Worm (Caenorhabditis elegans): ENCODE results near the gene F36H5.17.

ce11 chrII:1731932-1732331, 24.0 kb downstream of the F36H5.17 start, which contains the start of gene ceh-82:
- TF ChIP-seq cog-1 (tag; optimal IDR thresholded peaks at IDR 0.05) (no peak), med-1 (GFP tag; optimal IDR thresholded peaks at IDR 0.05; ENCODE audit: insufficient read depth) (no peak), ztf-29 (GFP tag; IDR thresholded peaks at IDR 0.05) (no peak)

Measured in whole organism, midembryonic.